Worm (Caenorhabditis elegans) whole organism, L4/young adult: Measurements from ENCODE around the gene rps-4.

Experiments used
- W03F9.2 ChIP-seq: fragments of 150-350 bp; optimal IDR thresholded peaks from 2 replicates; lab custom pipeline; 2014; ENCODE audit warnings: missing biosample characterization, missing genetic modification characterization
- him-1 ChIP-seq: sonication (generic microtip); optimal IDR thresholded peaks from 2 replicates; lab custom pipeline; 2016; ENCODE audit warnings: missing genotype, missing genetic modification reagents, missing genetic modification characterization, missing compliant biosample characterization

ce11 chrIV:7094216-7094758 lies 9.8 kb upstream of the rps-4 start, which contains the start of gene deb-1:
- TF ChIP-seq W03F9.2 (no peak), him-1 (tag; lab: Kevin White, UChicago) (no peak)
